Worm (Caenorhabditis elegans) whole organism, L4 larva: ENCODE data around the gene baf-1.
A peak's percentile ranks its signal among the peaks of the same experiment; 100 is the strongest.

Source experiments
- D1046.2 ChIP-seq: fragments of 200-800 bp; sonication (Bioruptor generic); IDR thresholded peaks from 2 replicates; pipeline ENCODE4 v1.3.6; 2022; ENCODE audit warnings: missing genetic modification characterization, missing compliant biosample characterization
- F10B5.3 ChIP-seq: sonication (generic microtip); optimal IDR thresholded peaks from 2 replicates; lab custom pipeline; 2016; ENCODE audit warnings: mild to moderate bottlenecking, missing genetic modification characterization, missing compliant biosample characterization
- ZK546.5 ChIP-seq, 2 experiments: sonication (generic microtip); optimal IDR thresholded peaks; 2 replicates each; lab custom pipeline; 2017; ENCODE audit warnings: missing biosample characterization in 2 of 2, missing genetic modification characterization in 2 of 2
- aha-1 ChIP-seq: fragments of 150-350 bp; peaks from one replicate; lab custom pipeline; 2014; ENCODE audit warnings: missing biosample characterization, missing genetic modification characterization
- ama-1 ChIP-seq: fragments of 150-350 bp; optimal IDR thresholded peaks from 2 replicates; lab custom pipeline; 2014; ENCODE audit warnings: inconsistent platforms, mixed read lengths
- ceh-20 ChIP-seq: fragments of 200-800 bp; sonication (Bioruptor generic); IDR thresholded peaks from 2 replicates; pipeline ENCODE4 v1.3.6; 2022; ENCODE audit warnings: missing genetic modification reagents, missing genetic modification characterization, missing compliant biosample characterization
- ceh-28 ChIP-seq: fragments of 150-350 bp; optimal IDR thresholded peaks from 2 replicates; lab custom pipeline; 2014; ENCODE audit warnings: missing biosample characterization, missing genetic modification reagents, missing genetic modification characterization
- ceh-32 ChIP-seq: sonication (generic microtip); optimal IDR thresholded peaks from 2 replicates; lab custom pipeline; 2016; ENCODE audit warnings: mild to moderate bottlenecking, missing genetic modification characterization, missing compliant biosample characterization; ENCODE audit not compliant: poor library complexity
- ceh-44 ChIP-seq: fragments of 200-800 bp; sonication (Bioruptor generic); IDR thresholded peaks from 2 replicates; pipeline ENCODE4 v1.3.6; 2022; ENCODE audit warnings: missing genetic modification reagents, missing genetic modification characterization, missing compliant biosample characterization
- ces-1 ChIP-seq: fragments of 150-350 bp; sonication (generic microtip); optimal IDR thresholded peaks from 4 replicates; lab custom pipeline; 2014; ENCODE audit warnings: missing biosample characterization, missing genetic modification reagents, missing genetic modification characterization
- cey-2 ChIP-seq: sonication (generic microtip); optimal IDR thresholded peaks from 3 replicates; lab custom pipeline; 2017; ENCODE audit warnings: missing genetic modification characterization, mild to moderate bottlenecking, missing compliant biosample characterization, antibody characterized with exemption, borderline replicate concordance; ENCODE audit not compliant: insufficient read depth
- daf-19 ChIP-seq: fragments of 200-800 bp; sonication (Bioruptor generic); conservative IDR thresholded peaks from 2 replicates; pipeline ENCODE4 v1.3.6; 2022; ENCODE audit warnings: missing genetic modification characterization, missing compliant biosample characterization
- duxl-1 ChIP-seq: sonication (generic microtip); optimal IDR thresholded peaks from 2 replicates; lab custom pipeline; 2016; ENCODE audit warnings: mild to moderate bottlenecking, missing genetic modification characterization, moderate library complexity, missing compliant biosample characterization; ENCODE audit not compliant: poor library complexity
- dve-1 ChIP-seq: sonication (generic microtip); optimal IDR thresholded peaks from 2 replicates; lab custom pipeline; 2017; ENCODE audit warnings: antibody characterized with exemption, mild to moderate bottlenecking, missing genetic modification characterization, missing compliant biosample characterization; ENCODE audit not compliant: insufficient read depth
- egl-27 ChIP-seq: sonication (generic microtip); optimal IDR thresholded peaks from 3 replicates; lab custom pipeline; 2017; ENCODE audit warnings: missing biosample characterization, missing genetic modification reagents, missing genetic modification characterization
- fos-1 ChIP-seq: fragments of 150-350 bp; optimal IDR thresholded peaks from 2 replicates; lab custom pipeline; 2014; ENCODE audit warnings: missing biosample characterization, missing genetic modification characterization
- hlh-11 ChIP-seq: fragments of 200-800 bp; sonication (Bioruptor generic); optimal IDR thresholded peaks from 2 replicates; lab custom pipeline; 2018; ENCODE audit warnings: mild to moderate bottlenecking, missing genetic modification characterization, missing compliant biosample characterization
- hmg-1.1 ChIP-seq: fragments of 200-800 bp; sonication (Bioruptor generic); IDR thresholded peaks from 2 replicates; pipeline ENCODE4 v1.3.6; 2022; ENCODE audit warnings: missing genetic modification reagents, missing genetic modification characterization, missing compliant biosample characterization
- lin-13 ChIP-seq: fragments of 150-350 bp; optimal IDR thresholded peaks from 2 replicates; lab custom pipeline; 2014; ENCODE audit warnings: missing biosample characterization, missing genetic modification reagents, missing genetic modification characterization
- lin-15B ChIP-seq: fragments of 150-350 bp; sonication (generic microtip); optimal IDR thresholded peaks from 3 replicates; lab custom pipeline; 2014; ENCODE audit warnings: missing biosample characterization, missing genetic modification characterization
- lin-29 ChIP-seq: fragments of 200-800 bp; sonication (Bioruptor generic); IDR thresholded peaks from 2 replicates; pipeline ENCODE4 v1.3.6; 2022; ENCODE audit warnings: missing genetic modification reagents, missing genetic modification characterization, missing compliant biosample characterization
- lin-38 ChIP-seq: fragments of 200-800 bp; sonication (Bioruptor generic); IDR thresholded peaks from 2 replicates; pipeline ENCODE4 v1.3.6; 2022; ENCODE audit warnings: missing genetic modification reagents, missing genetic modification characterization, missing compliant biosample characterization
- lin-39 ChIP-seq: fragments of 150-350 bp; optimal IDR thresholded peaks from 2 replicates; lab custom pipeline; 2014; ENCODE audit warnings: missing biosample characterization, missing genetic modification reagents, missing genetic modification characterization
- madf-9 ChIP-seq: fragments of 200-800 bp; sonication (Bioruptor generic); conservative IDR thresholded peaks from 2 replicates; pipeline ENCODE4 v1.3.6; 2022; ENCODE audit warnings: missing genetic modification reagents, missing genetic modification characterization, missing compliant biosample characterization
- mep-1 ChIP-seq: fragments of 150-350 bp; sonication (generic microtip); optimal IDR thresholded peaks from 3 replicates; lab custom pipeline; 2014; ENCODE audit warnings: missing biosample characterization, missing genetic modification characterization
- mes-2 ChIP-seq: sonication (generic microtip); optimal IDR thresholded peaks from 2 replicates; lab custom pipeline; 2016; ENCODE audit warnings: missing genotype, mild to moderate bottlenecking, missing genetic modification characterization, missing compliant biosample characterization; ENCODE audit not compliant: poor library complexity, severe bottlenecking
- nhr-10 ChIP-seq: fragments of 150-350 bp; optimal IDR thresholded peaks from 2 replicates; lab custom pipeline; 2014; ENCODE audit warnings: missing biosample characterization, missing genetic modification characterization
- nhr-102 ChIP-seq: sonication (generic microtip); optimal IDR thresholded peaks from 2 replicates; lab custom pipeline; 2016; ENCODE audit warnings: mild to moderate bottlenecking, missing genetic modification characterization, moderate library complexity, missing compliant biosample characterization
- nhr-111 ChIP-seq: fragments of 200-800 bp; sonication (Bioruptor generic); optimal IDR thresholded peaks from 2 replicates; lab custom pipeline; 2018; ENCODE audit warnings: mild to moderate bottlenecking, missing genetic modification characterization, missing compliant biosample characterization
- nhr-237 ChIP-seq: sonication (generic microtip); optimal IDR thresholded peaks from 2 replicates; lab custom pipeline; 2017; ENCODE audit warnings: missing biosample characterization, missing genetic modification characterization
- nhr-25 ChIP-seq: sonication (generic microtip); optimal IDR thresholded peaks from 2 replicates; lab custom pipeline; 2017; ENCODE audit warnings: missing genetic modification characterization, mild to moderate bottlenecking, missing compliant biosample characterization, antibody characterized with exemption, moderate library complexity, borderline replicate concordance; ENCODE audit not compliant: insufficient read depth
- nhr-41 ChIP-seq: fragments of 200-800 bp; sonication (Bioruptor generic); IDR thresholded peaks from 2 replicates; pipeline ENCODE4 v1.3.6; 2022; ENCODE audit warnings: missing genetic modification reagents, missing genetic modification characterization, missing compliant biosample characterization
- nhr-42 ChIP-seq: fragments of 200-800 bp; sonication (Bioruptor generic); IDR thresholded peaks from 2 replicates; pipeline ENCODE4 v1.3.6; 2022; ENCODE audit warnings: missing genetic modification characterization, missing compliant biosample characterization
- nhr-6 ChIP-seq: fragments of 150-350 bp; optimal IDR thresholded peaks from 2 replicates; lab custom pipeline; 2014; ENCODE audit warnings: missing biosample characterization, missing genetic modification characterization
- php-3 ChIP-seq: fragments of 200-800 bp; sonication (Bioruptor generic); IDR thresholded peaks from 2 replicates; pipeline ENCODE4 v1.3.6; 2022; ENCODE audit warnings: missing genetic modification reagents, missing genetic modification characterization, missing compliant biosample characterization
- pqm-1 ChIP-seq: sonication (generic microtip); optimal IDR thresholded peaks from 2 replicates; lab custom pipeline; 2017; ENCODE audit warnings: missing biosample characterization, missing genetic modification characterization
- rbr-2 ChIP-seq: sonication (generic microtip); optimal IDR thresholded peaks from 2 replicates; lab custom pipeline; 2016; ENCODE audit warnings: missing genotype, missing genetic modification characterization, missing compliant biosample characterization
- set-16 ChIP-seq: fragments of 200-800 bp; sonication (Bioruptor generic); IDR thresholded peaks from 2 replicates; pipeline ENCODE4 v1.3.6; 2022; ENCODE audit warnings: missing genetic modification reagents, missing genetic modification characterization, missing compliant biosample characterization
- skn-1 ChIP-seq: fragments of 150-350 bp; optimal IDR thresholded peaks from 2 replicates; lab custom pipeline; 2014; ENCODE audit warnings: missing biosample characterization, missing genetic modification characterization
- snpc-1.2 ChIP-seq: fragments of 200-800 bp; sonication (Bioruptor generic); IDR thresholded peaks from 2 replicates; pipeline ENCODE4 v1.3.6; 2022; ENCODE audit warnings: missing genetic modification reagents, missing genetic modification characterization, missing compliant biosample characterization
- snpc-4 ChIP-seq: fragments of 150-350 bp; optimal IDR thresholded peaks from 2 replicates; lab custom pipeline; 2014; ENCODE audit warnings: missing biosample characterization, missing genetic modification characterization
- spr-1 ChIP-seq: sonication (generic microtip); optimal IDR thresholded peaks from 2 replicates; lab custom pipeline; 2016; ENCODE audit warnings: mild to moderate bottlenecking, missing genetic modification characterization, missing compliant biosample characterization
- spr-3 ChIP-seq: fragments of 200-800 bp; sonication (Bioruptor generic); optimal IDR thresholded peaks from 2 replicates; lab custom pipeline; 2018; ENCODE audit warnings: mild to moderate bottlenecking, missing genetic modification characterization, missing compliant biosample characterization
- tag-97 ChIP-seq: fragments of 200-800 bp; sonication (Bioruptor generic); IDR thresholded peaks from 2 replicates; pipeline ENCODE4 v1.3.6; 2022; ENCODE audit warnings: missing genetic modification characterization, missing compliant biosample characterization
- tra-1 ChIP-seq: fragments of 200-800 bp; sonication (Bioruptor generic); IDR thresholded peaks from 2 replicates; pipeline ENCODE4 v1.3.6; 2022; ENCODE audit warnings: missing genetic modification reagents, missing genetic modification characterization, missing compliant biosample characterization
- unc-62 ChIP-seq, 3 experiments: fragments of 150-350 bp in 1 of 3; sonication (generic microtip); optimal IDR thresholded peaks in 2 of 3; peaks in 1 of 3; 1 replicate in 1 of 3; 2 replicates in 2 of 3; lab custom pipeline; 2014 to 2017; ENCODE audit warnings: missing biosample characterization in 3 of 3, missing genetic modification characterization in 3 of 3, missing genetic modification reagents in 3 of 3, missing genotype in 1 of 3
- vab-7 ChIP-seq: fragments of 200-800 bp; sonication (Bioruptor generic); IDR thresholded peaks from 2 replicates; pipeline ENCODE4 v1.3.6; 2022; ENCODE audit warnings: missing genetic modification reagents, missing genetic modification characterization, missing compliant biosample characterization
- zfp-2 ChIP-seq: sonication (generic microtip); optimal IDR thresholded peaks from 2 replicates; lab custom pipeline; 2016; ENCODE audit warnings: mild to moderate bottlenecking, missing genetic modification characterization, missing compliant biosample characterization
- zip-11 ChIP-seq: fragments of 200-800 bp; sonication (Bioruptor generic); IDR thresholded peaks from 2 replicates; pipeline ENCODE4 v1.3.6; 2022; ENCODE audit warnings: missing genetic modification characterization, missing compliant biosample characterization
- ztf-7 ChIP-seq: fragments of 150-350 bp; optimal IDR thresholded peaks from 2 replicates; lab custom pipeline; 2014; ENCODE audit warnings: missing biosample characterization, missing genetic modification characterization

baf-1 gene

DNA sequence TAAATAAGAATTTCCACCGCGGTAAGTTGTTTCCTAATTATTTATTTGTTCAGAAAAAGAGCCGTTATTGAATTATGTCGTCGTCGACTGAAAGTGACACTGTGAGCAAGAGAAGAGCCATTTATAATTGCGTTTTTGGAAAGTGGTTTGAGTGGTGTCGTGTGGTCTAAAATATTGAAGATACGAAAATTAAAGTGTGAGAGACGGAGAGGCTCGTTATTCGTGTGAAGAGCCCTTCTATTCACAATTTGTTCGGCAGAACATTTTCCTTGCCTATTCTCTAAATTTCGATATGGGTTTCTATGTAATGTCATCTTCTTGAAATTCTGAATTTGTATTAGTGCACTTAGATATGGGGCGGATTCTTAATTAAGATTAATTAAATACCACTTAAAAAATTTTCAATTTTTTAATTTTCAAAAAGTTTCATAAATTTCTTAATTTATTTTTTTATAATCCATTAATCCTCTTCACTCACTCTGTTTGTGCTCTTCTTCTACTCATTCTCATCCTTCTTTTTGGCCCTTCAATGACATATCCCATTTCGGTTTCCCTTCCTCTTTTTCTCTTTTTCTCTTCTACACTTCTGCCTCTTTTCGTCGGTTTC is 42.6 kb downstream of the baf-1 start (continued):
- no peak for TF ChIP-seq nhr-237 (tag; lab: Kevin White, UChicago)
- TF ChIP-seq lin-29 (GFP tag; lab: Robert Waterston, UW), result no peak
- TF ChIP-seq ceh-44 (GFP tag; lab: Robert Waterston, UW), result no peak
- peak; percentile 4 for TF ChIP-seq rbr-2 (tag; lab: Kevin White, UChicago)
- TF ChIP-seq ZK546.5 (tag; optimal IDR thresholded peaks at IDR 0.05; lab: Kevin White, UChicago), result no peak
- peak; percentile 23 for TF ChIP-seq nhr-111 (GFP tag; lab: Kevin White, UChicago)
- TF ChIP-seq cey-2 (tag; lab: Kevin White, UChicago), result no peak
- no peak for TF ChIP-seq ceh-28
- 0 out of 2 replicates have a peak, but pooled peaks have one; percentile 11 for TF ChIP-seq hmg-1.1 (GFP tag; lab: Robert Waterston, UW)
- peak; percentile 42 for TF ChIP-seq mep-1 (tag; lab: Kevin White, UChicago)
- TF ChIP-seq mes-2 (tag; lab: Kevin White, UChicago), result peak; percentile 11
- TF ChIP-seq snpc-1.2 (GFP tag; lab: Robert Waterston, UW), result no peak
- TF ChIP-seq php-3 (GFP tag; lab: Robert Waterston, UW), result no peak
- no peak for TF ChIP-seq spr-3 (GFP tag; lab: Kevin White, UChicago)
- TF ChIP-seq aha-1 (tag; lab: Kevin White, UChicago), result peak; percentile 15
- no peak for TF ChIP-seq lin-39 (tag; lab: Kevin White, UChicago)
- TF ChIP-seq nhr-41 (GFP tag; lab: Robert Waterston, UW), result no peak
- peak; percentile 57 for TF ChIP-seq lin-38 (GFP tag; lab: Robert Waterston, UW)
- TF ChIP-seq lin-13 (GFP tag; lab: Kevin White, UChicago), result peak; percentile 38
- no peak for TF ChIP-seq tra-1 (GFP tag; lab: Robert Waterston, UW)
- TF ChIP-seq lin-15B, result no peak
- no peak for TF ChIP-seq set-16 (GFP tag; lab: Robert Waterston, UW)
- no peak for TF ChIP-seq hlh-11 (tag; lab: Kevin White, UChicago)
- TF ChIP-seq spr-1 (tag; lab: Kevin White, UChicago), result no peak
- peak; percentile 92 for TF ChIP-seq ama-1
- no peak for TF ChIP-seq nhr-10 (tag; lab: Kevin White, UChicago)
- 0 out of 2 replicates have a peak, but pooled peaks have one; percentile 45 for TF ChIP-seq nhr-42 (GFP tag; lab: Robert Waterston, UW)
- TF ChIP-seq egl-27 (tag; lab: Kevin White, UChicago), result no peak
- TF ChIP-seq daf-19, result no peak
- TF ChIP-seq fos-1 (tag; lab: Kevin White, UChicago), result no peak
- no peak for TF ChIP-seq pqm-1 (tag; lab: Kevin White, UChicago)
- TF ChIP-seq ceh-20 (GFP tag; lab: Robert Waterston, UW), result no peak
- no peak for TF ChIP-seq D1046.2
- no peak for TF ChIP-seq ceh-32 (tag; lab: Kevin White, UChicago)
- TF ChIP-seq vab-7 (GFP tag; lab: Robert Waterston, UW), result no peak
- no peak for TF ChIP-seq duxl-1 (tag; lab: Kevin White, UChicago)
- TF ChIP-seq nhr-25, result peak; percentile 9
- peak; percentile 30 for TF ChIP-seq nhr-6 (tag; lab: Kevin White, UChicago)
- TF ChIP-seq unc-62 (GFP tag; optimal IDR thresholded peaks at IDR 0.05 in 1 of 2; lab: Kevin White, UChicago), result no peak
- no peak for TF ChIP-seq unc-62 (tag; optimal IDR thresholded peaks at IDR 0.05; lab: Kevin White, UChicago)
- no peak for TF ChIP-seq snpc-4 (tag; lab: Kevin White, UChicago)
- TF ChIP-seq nhr-102 (tag; lab: Kevin White, UChicago), result peak; percentile 57
- TF ChIP-seq tag-97 (GFP tag; lab: Robert Waterston, UW), result no peak
- peak; percentile 23 for TF ChIP-seq F10B5.3
- no peak for TF ChIP-seq zfp-2 (tag; lab: Kevin White, UChicago)
- TF ChIP-seq ztf-7 (tag; lab: Kevin White, UChicago), result no peak
- no peak for TF ChIP-seq madf-9
- TF ChIP-seq zip-11, result no peak
- peak; percentile 41 for TF ChIP-seq ces-1 (GFP tag; lab: Kevin White, UChicago)
- peak; percentile 6 for TF ChIP-seq dve-1 (tag; lab: Kevin White, UChicago)
- TF ChIP-seq skn-1, result no peak
